Fruit fly (Drosophila melanogaster) whole organism, embryonic: ENCODE results near the gene CG14195.

Source experiments
- Ada2b ChIP-seq: fragments of 200-800 bp; sonication (Bioruptor generic); IDR thresholded peaks from 2 replicates; pipeline ENCODE4 v1.3.6; 2022; ENCODE audit warnings: missing biosample characterization, missing genetic modification characterization
- Bdp1 ChIP-seq: fragments of 200-800 bp; sonication (Bioruptor generic); optimal IDR thresholded peaks from 3 replicates; lab custom pipeline; 2016; ENCODE audit warnings: missing biosample characterization, missing genetic modification characterization
- CG16815 ChIP-seq: fragments of 200-800 bp; sonication (Bioruptor generic); optimal IDR thresholded peaks from 3 replicates; lab custom pipeline; 2017; ENCODE audit warnings: missing biosample characterization, mild to moderate bottlenecking, missing genetic modification characterization
- CG17328 ChIP-seq: fragments of 200-800 bp; sonication (Bioruptor generic); IDR thresholded peaks from 2 replicates; pipeline ENCODE4 v1.3.6; 2022; ENCODE audit warnings: missing biosample characterization, missing genetic modification characterization
- CG17385 ChIP-seq: fragments of 200-800 bp; sonication (Bioruptor generic); optimal IDR thresholded peaks from 3 replicates; lab custom pipeline; 2018; ENCODE audit warnings: missing biosample characterization, mild to moderate bottlenecking, missing genetic modification characterization
- CG2120 ChIP-seq: fragments of 200-800 bp; sonication (Bioruptor generic); optimal IDR thresholded peaks from 3 replicates; lab custom pipeline; 2016; ENCODE audit warnings: missing biosample characterization, missing genetic modification characterization
- CG3163 ChIP-seq: fragments of 200-800 bp; sonication (Bioruptor generic); optimal IDR thresholded peaks from 3 replicates; lab custom pipeline; 2016; ENCODE audit warnings: missing biosample characterization, missing genetic modification characterization
- CG3281 ChIP-seq: fragments of 200-800 bp; sonication (Bioruptor generic); optimal IDR thresholded peaks from 3 replicates; lab custom pipeline; 2017; ENCODE audit warnings: missing biosample characterization, mild to moderate bottlenecking, missing genetic modification characterization
- CG6791 ChIP-seq: fragments of 200-800 bp; sonication (Bioruptor generic); IDR thresholded peaks from 3 replicates; pipeline ENCODE4 v1.3.6; 2022; ENCODE audit warnings: missing biosample characterization, missing genetic modification characterization; ENCODE audit not compliant: partially characterized antibody
- CG7786 ChIP-seq: fragments of 200-800 bp; sonication (Bioruptor generic); optimal IDR thresholded peaks from 2 replicates; lab custom pipeline; 2016; ENCODE audit warnings: missing biosample characterization, missing genetic modification characterization
- CG7987 ChIP-seq: fragments of 200-800 bp; sonication (Bioruptor generic); optimal IDR thresholded peaks from 2 replicates; lab custom pipeline; 2018; ENCODE audit warnings: missing biosample characterization, mild to moderate bottlenecking, missing genetic modification characterization, moderate library complexity
- CG8359 ChIP-seq: fragments of 200-800 bp; sonication (Bioruptor generic); optimal IDR thresholded peaks from 2 replicates; lab custom pipeline; 2017; ENCODE audit warnings: missing biosample characterization, mild to moderate bottlenecking, missing genetic modification characterization, borderline replicate concordance
- CG9215 ChIP-seq: fragments of 200-800 bp; sonication (Bioruptor generic); IDR thresholded peaks from 2 replicates; pipeline ENCODE4 v1.3.6; 2022; ENCODE audit warnings: missing biosample characterization, missing genetic modification characterization
- CrebB ChIP-seq: fragments of 200-800 bp; sonication (Bioruptor generic); optimal IDR thresholded peaks from 3 replicates; lab custom pipeline; 2018; ENCODE audit warnings: missing biosample characterization, mild to moderate bottlenecking, missing genetic modification characterization
- Deaf1 ChIP-seq: fragments of 200-800 bp; optimal IDR thresholded peaks from 3 replicates; lab custom pipeline; 2019; ENCODE audit warnings: missing biosample characterization, mild to moderate bottlenecking, missing genetic modification characterization, moderate library complexity
- Dip3 ChIP-seq: fragments of 200-800 bp; sonication (Bioruptor generic); optimal IDR thresholded peaks from 3 replicates; lab custom pipeline; 2016; ENCODE audit warnings: missing biosample characterization, missing genetic modification characterization
- E2f2 ChIP-seq: fragments of 200-800 bp; sonication (Bioruptor generic); IDR thresholded peaks from 2 replicates; pipeline ENCODE4 v1.3.6; 2022; ENCODE audit warnings: missing biosample characterization, missing genetic modification characterization
- Eip74EF ChIP-seq, 2 experiments: fragments of 200-800 bp in 1 of 2; fragments of >200 bp in 1 of 2; sonication (Bioruptor generic) in 1 of 2; optimal IDR thresholded peaks; 2 replicates each; lab custom pipeline; 2017 to 2019; ENCODE audit warnings: missing biosample characterization in 2 of 2, missing genetic modification characterization in 2 of 2, mild to moderate bottlenecking in 1 of 2, moderate library complexity in 1 of 2
- Ets65A ChIP-seq: fragments of 200-800 bp; sonication (Bioruptor generic); peaks from one replicate; lab custom pipeline; 2016; ENCODE audit warnings: missing biosample characterization, missing genetic modification characterization
- Gug ChIP-seq: fragments of 200-800 bp; sonication (Bioruptor generic); IDR thresholded peaks from 4 replicates; pipeline ENCODE4 v1.3.6; 2022; ENCODE audit warnings: missing biosample characterization, missing genetic modification characterization
- H2.0 ChIP-seq: fragments of 200-800 bp; sonication (Bioruptor generic); IDR thresholded peaks from 2 replicates; pipeline ENCODE4 v1.3.6; 2022; ENCODE audit warnings: missing biosample characterization, missing genetic modification characterization
- HLHmδ ChIP-seq: fragments of 200-800 bp; sonication (Bioruptor generic); optimal IDR thresholded peaks from 2 replicates; lab custom pipeline; 2018; ENCODE audit warnings: missing biosample characterization, mild to moderate bottlenecking, missing genetic modification characterization, moderate library complexity
- Hr78 ChIP-seq, 2 experiments: fragments of 200-800 bp in 1 of 2; fragments of >200 bp in 1 of 2; sonication (Bioruptor generic) in 1 of 2; optimal IDR thresholded peaks; 2 replicates each; lab custom pipeline; 2017 to 2019; ENCODE audit warnings: missing biosample characterization in 2 of 2, missing genetic modification characterization in 2 of 2, mild to moderate bottlenecking in 1 of 2, moderate library complexity in 1 of 2
- MTF-1 ChIP-seq: fragments of 200-800 bp; sonication (Bioruptor generic); optimal IDR thresholded peaks from 2 replicates; lab custom pipeline; 2018; ENCODE audit warnings: missing biosample characterization, mild to moderate bottlenecking, missing genetic modification characterization, borderline replicate concordance
- Med ChIP-seq: fragments of 200-800 bp; sonication (Bioruptor generic); peaks from one replicate; lab custom pipeline; 2016; ENCODE audit warnings: missing biosample characterization, missing genetic modification characterization, mild to moderate bottlenecking, inconsistent platforms, moderate library complexity
- Mrtf ChIP-seq: fragments of 200-800 bp; sonication (Bioruptor generic); IDR thresholded peaks from 3 replicates; pipeline ENCODE4 v1.3.6; 2022; ENCODE audit warnings: missing biosample characterization, missing genetic modification characterization
- PHDP ChIP-seq: fragments of 200-800 bp; sonication (Bioruptor generic); optimal IDR thresholded peaks from 3 replicates; lab custom pipeline; 2018; ENCODE audit warnings: missing biosample characterization, mild to moderate bottlenecking, missing genetic modification characterization, moderate library complexity
- Taf1 ChIP-seq: fragments of 200-800 bp; sonication (Bioruptor generic); IDR thresholded peaks from 2 replicates; pipeline ENCODE4 v1.3.6; 2022; ENCODE audit warnings: missing biosample characterization, missing genetic modification characterization
- ara ChIP-seq: fragments of 200-800 bp; sonication (Bioruptor generic); IDR thresholded peaks from 2 replicates; pipeline ENCODE4 v1.3.6; 2022; ENCODE audit warnings: missing biosample characterization, missing genetic modification characterization
- cg ChIP-seq: fragments of 200-800 bp; sonication (Bioruptor generic); optimal IDR thresholded peaks from 3 replicates; lab custom pipeline; 2019; ENCODE audit warnings: missing biosample characterization, mild to moderate bottlenecking, missing genetic modification characterization, moderate library complexity
- chinmo ChIP-seq: fragments of 200-800 bp; sonication (Bioruptor generic); IDR thresholded peaks from 4 replicates; pipeline ENCODE4 v1.3.6; 2022; ENCODE audit warnings: missing biosample characterization, missing genetic modification characterization; ENCODE audit not compliant: partially characterized antibody
- chm ChIP-seq: fragments of 200-800 bp; sonication (Bioruptor generic); IDR thresholded peaks from 2 replicates; pipeline ENCODE4 v1.3.6; 2022; ENCODE audit warnings: missing biosample characterization, missing genetic modification characterization
- crp ChIP-seq, 2 experiments: fragments of 200-800 bp; sonication (Bioruptor generic); optimal IDR thresholded peaks; 2 replicates in 1 of 2; 3 replicates in 1 of 2; lab custom pipeline; 2017; ENCODE audit warnings: missing biosample characterization in 2 of 2, missing genetic modification characterization in 2 of 2, mild to moderate bottlenecking in 1 of 2, moderate library complexity in 1 of 2
- dm ChIP-seq: fragments of 200-800 bp; sonication (Bioruptor generic); optimal IDR thresholded peaks from 3 replicates; lab custom pipeline; 2016; ENCODE audit warnings: missing biosample characterization, missing genetic modification characterization
- jing ChIP-seq: fragments of 200-800 bp; sonication (Bioruptor generic); optimal IDR thresholded peaks from 2 replicates; lab custom pipeline; 2018; ENCODE audit warnings: missing biosample characterization, mild to moderate bottlenecking, missing genetic modification characterization
- jumu ChIP-seq: fragments of 200-800 bp; sonication (Bioruptor generic); optimal IDR thresholded peaks from 3 replicates; lab custom pipeline; 2016; ENCODE audit warnings: missing biosample characterization, missing genetic modification characterization
- lbe ChIP-seq: fragments of 200-800 bp; sonication (Bioruptor generic); optimal IDR thresholded peaks from 2 replicates; lab custom pipeline; 2016; ENCODE audit warnings: missing biosample characterization, mild to moderate bottlenecking, missing genetic modification characterization
- p53 ChIP-seq: fragments of 200-800 bp; sonication (Bioruptor generic); optimal IDR thresholded peaks from 2 replicates; lab custom pipeline; 2016; ENCODE audit warnings: missing biosample characterization, missing genetic modification characterization
- pros ChIP-seq: fragments of 200-800 bp; sonication (Bioruptor generic); optimal IDR thresholded peaks from 3 replicates; lab custom pipeline; 2019; ENCODE audit warnings: missing biosample characterization, mild to moderate bottlenecking, missing genetic modification characterization, moderate library complexity
- pum ChIP-seq: fragments of 200-800 bp; sonication (Bioruptor generic); optimal IDR thresholded peaks from 2 replicates; lab custom pipeline; 2016; ENCODE audit warnings: missing biosample characterization, missing genetic modification characterization
- row ChIP-seq: fragments of 200-800 bp; sonication (Bioruptor generic); IDR thresholded peaks from 3 replicates; pipeline ENCODE4 v1.3.6; 2022; ENCODE audit warnings: missing biosample characterization, missing genetic modification characterization
- run ChIP-seq: fragments of 200-800 bp; sonication (Bioruptor generic); optimal IDR thresholded peaks from 3 replicates; lab custom pipeline; 2018; ENCODE audit warnings: missing biosample characterization, mild to moderate bottlenecking, missing genetic modification characterization
- sens-2 ChIP-seq: fragments of 200-800 bp; sonication (Bioruptor generic); IDR thresholded peaks from 2 replicates; pipeline ENCODE4 v1.3.6; 2022; ENCODE audit warnings: missing biosample characterization, missing genetic modification characterization
- seq ChIP-seq: fragments of 200-800 bp; sonication (Bioruptor generic); IDR thresholded peaks from 2 replicates; pipeline ENCODE4 v1.3.6; 2022; ENCODE audit warnings: missing biosample characterization, missing genetic modification characterization
- slp2 ChIP-seq: fragments of 200-800 bp; sonication (Bioruptor generic); optimal IDR thresholded peaks from 2 replicates; lab custom pipeline; 2016; ENCODE audit warnings: missing biosample characterization, missing genetic modification characterization
- so ChIP-seq: fragments of 200-800 bp; sonication (Bioruptor generic); IDR thresholded peaks from 3 replicates; pipeline ENCODE4 v1.3.6; 2022; ENCODE audit warnings: missing biosample characterization, missing genetic modification characterization
- ssp ChIP-seq: fragments of 200-800 bp; sonication (Bioruptor generic); IDR thresholded peaks from 2 replicates; pipeline ENCODE4 v1.3.6; 2022; ENCODE audit warnings: missing biosample characterization, missing genetic modification characterization
- unpg ChIP-seq: fragments of 200-800 bp; sonication (Bioruptor generic); optimal IDR thresholded peaks from 3 replicates; lab custom pipeline; 2018; ENCODE audit warnings: missing biosample characterization, mild to moderate bottlenecking, missing genetic modification characterization, moderate library complexity
- zfh1 ChIP-seq: fragments of 200-800 bp; sonication (Bioruptor generic); IDR thresholded peaks from 3 replicates; pipeline ENCODE4 v1.3.6; 2022; ENCODE audit warnings: missing biosample characterization, missing genetic modification characterization
- zfh2 ChIP-seq: fragments of 200-800 bp; sonication (Bioruptor generic); optimal IDR thresholded peaks from 2 replicates; lab custom pipeline; 2016; ENCODE audit warnings: missing biosample characterization, missing genetic modification characterization

Gene CG14195

DNA sequence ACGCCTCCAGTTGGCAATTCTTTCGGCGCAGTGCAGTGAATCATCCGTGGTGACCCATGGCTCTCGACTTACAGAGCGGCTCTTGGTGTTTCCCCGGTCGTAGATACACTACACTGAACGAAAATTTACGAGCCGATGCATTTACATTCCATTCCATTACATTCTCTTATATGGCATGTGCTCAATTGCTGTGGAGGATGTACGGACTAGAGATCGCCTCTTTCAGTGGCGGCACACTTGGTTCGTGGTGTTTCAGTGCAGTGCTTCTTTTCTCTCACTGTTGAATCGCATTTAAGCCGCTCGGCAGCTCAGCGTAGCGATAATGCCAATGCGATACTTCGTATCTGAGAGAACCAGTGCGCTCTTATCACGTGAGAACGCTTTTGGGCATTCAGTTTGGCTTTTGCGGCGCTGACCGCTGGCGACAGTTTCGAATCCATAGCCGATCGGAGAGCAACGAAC lies 24.2 kb downstream of the CG14195 start, which contains the start of gene Mec2 (continued):
- peak in 1 of 2 experiments; percentile 83 for TF ChIP-seq Hr78 (GFP tag; optimal IDR thresholded peaks at IDR 0.05; lab: Kevin White, UChicago)
- TF ChIP-seq zfh2: peak; percentile 60
- TF ChIP-seq zfh1 (GFP tag; lab: Robert Waterston, UW): peak; percentile 58; the same call in 2 of the 3 replicates
- peak; percentile 37; the same call in 1 of the 2 replicates for TF ChIP-seq Ada2b (GFP tag; lab: Robert Waterston, UW)
- TF ChIP-seq ara: peak; percentile 47; the same call in 1 of the 2 replicates
- 0 out of 3 replicates have a peak, but pooled peaks have one; percentile 38 for TF ChIP-seq Mrtf (GFP tag; lab: Robert Waterston, UW)
- peak; percentile 41 for TF ChIP-seq CG17385
- peak; percentile 29 for TF ChIP-seq CG7786
- peak; percentile 50 for TF ChIP-seq PHDP
- no peak for TF ChIP-seq run (tag; lab: Kevin White, UChicago)
- TF ChIP-seq jing (GFP tag; lab: Kevin White, UChicago): peak; percentile 38
- 0 out of 4 replicates have a peak, but pooled peaks have one; percentile 53 for TF ChIP-seq chinmo (GFP tag; lab: Robert Waterston, UW)
- TF ChIP-seq so (GFP tag; lab: Robert Waterston, UW): 0 out of 3 replicates have a peak, but pooled peaks have one; percentile 31
- peak; percentile 62 for TF ChIP-seq CG17328 (GFP tag; lab: Robert Waterston, UW)
- TF ChIP-seq pros (GFP tag; lab: Kevin White, UChicago): no peak
- peak; percentile 73 for TF ChIP-seq H2.0 (GFP tag; lab: Robert Waterston, UW)
- TF ChIP-seq CG3163 (GFP tag; lab: Kevin White, UChicago): peak; percentile 32
- peak; percentile 4 for TF ChIP-seq Dip3 (GFP tag; lab: Kevin White, UChicago)
- peak; percentile 70 for TF ChIP-seq unpg (GFP tag; lab: Kevin White, UChicago)
- TF ChIP-seq Eip74EF (GFP tag; optimal IDR thresholded peaks at IDR 0.05; lab: Kevin White, UChicago): peak in 1 of 2 experiments; percentile 19
- no peak for TF ChIP-seq sens-2 (GFP tag; lab: Robert Waterston, UW)
- TF ChIP-seq CG3281 (GFP tag; lab: Kevin White, UChicago): no peak
- peak; percentile 62; the same call in 1 of the 2 replicates for TF ChIP-seq chm (GFP tag; lab: Robert Waterston, UW)
- TF ChIP-seq MTF-1 (GFP tag; lab: Kevin White, UChicago): no peak
- TF ChIP-seq CrebB (tag; lab: Kevin White, UChicago): peak; percentile 29
- peak; percentile 50; the same call in 3 of the 4 replicates for TF ChIP-seq Gug (GFP tag; lab: Robert Waterston, UW)
- no peak for TF ChIP-seq CG7987
- TF ChIP-seq row (GFP tag; lab: Robert Waterston, UW): peak; percentile 86
- no peak for TF ChIP-seq CG6791 (GFP tag; lab: Robert Waterston, UW)
- no peak for TF ChIP-seq CG8359 (GFP tag; lab: Kevin White, UChicago)
- TF ChIP-seq E2f2: peak; percentile 39; the same call in 1 of the 2 replicates
- peak; percentile 44 for TF ChIP-seq lbe (GFP tag; lab: Kevin White, UChicago)
- TF ChIP-seq HLHmδ (GFP tag; lab: Kevin White, UChicago): no peak
- TF ChIP-seq CG16815 (GFP tag; lab: Kevin White, UChicago): peak; percentile 27
- TF ChIP-seq seq (GFP tag; lab: Robert Waterston, UW): peak; percentile 47; the same call in 1 of the 2 replicates
- TF ChIP-seq jumu: peak; percentile 43
- TF ChIP-seq p53 (GFP tag; lab: Kevin White, UChicago): no peak
- TF ChIP-seq Deaf1 (tag; lab: Kevin White, UChicago): peak; percentile 56
- TF ChIP-seq pum (GFP tag; lab: Kevin White, UChicago): peak; percentile 23
- TF ChIP-seq dm: peak; percentile 48
- TF ChIP-seq Bdp1 (GFP tag; lab: Kevin White, UChicago): peak; percentile 10
- no peak for TF ChIP-seq crp (GFP tag; optimal IDR thresholded peaks at IDR 0.05; lab: Kevin White, UChicago)
- TF ChIP-seq Med: peak; percentile 94
- TF ChIP-seq Ets65A: peak; percentile 95
- no peak for TF ChIP-seq Taf1
- TF ChIP-seq cg: no peak
- no peak for TF ChIP-seq slp2 (GFP tag; lab: Kevin White, UChicago)
- TF ChIP-seq CG2120: peak; percentile 77
- TF ChIP-seq ssp (GFP tag; lab: Robert Waterston, UW): no peak
- peak; percentile 12; the same call in 1 of the 2 replicates for TF ChIP-seq CG9215 (GFP tag; lab: Robert Waterston, UW)
